Worm (Caenorhabditis elegans) whole organism, L1 larva: ENCODE measurements around the gene Y25C1A.14.

ENCODE experiments used
- C04F5.9 ChIP-seq: sonication (generic microtip); optimal IDR thresholded peaks from 2 replicates; lab custom pipeline; 2016; ENCODE audit warnings: missing genetic modification characterization, missing compliant biosample characterization
- C34B4.2 ChIP-seq: sonication (generic microtip); optimal IDR thresholded peaks from 2 replicates; lab custom pipeline; 2017; ENCODE audit warnings: mild to moderate bottlenecking, missing genetic modification characterization, missing compliant biosample characterization
- aly-2 ChIP-seq: fragments of 150-350 bp; optimal IDR thresholded peaks from 2 replicates; lab custom pipeline; 2014; ENCODE audit warnings: missing biosample characterization, missing genetic modification characterization
- ama-1 ChIP-seq: fragments of 150-350 bp; optimal IDR thresholded peaks from 2 replicates; lab custom pipeline; 2014
- ceh-8 ChIP-seq: fragments of 200-800 bp; sonication (Bioruptor generic); optimal IDR thresholded peaks from 2 replicates; lab custom pipeline; 2018; ENCODE audit warnings: mild to moderate bottlenecking, missing genetic modification characterization, moderate library complexity, missing compliant biosample characterization
- ceh-82 ChIP-seq, 3 experiments: fragments of 150-350 bp in 1 of 3; sonication (generic microtip) in 2 of 3; optimal IDR thresholded peaks; 2 replicates each; lab custom pipeline; 2014 to 2017; ENCODE audit warnings: missing biosample characterization in 3 of 3, missing genetic modification characterization in 3 of 3
- ceh-90 ChIP-seq: sonication (generic microtip); optimal IDR thresholded peaks from 2 replicates; lab custom pipeline; 2016; ENCODE audit warnings: missing genetic modification characterization, missing compliant biosample characterization
- dpl-1 ChIP-seq, 3 experiments: fragments of 150-350 bp in 2 of 3; sonication (generic microtip) in 1 of 3; optimal IDR thresholded peaks; 2 replicates each; lab custom pipeline; 2014 to 2017; ENCODE audit warnings: missing biosample characterization in 3 of 3, missing genetic modification characterization in 3 of 3, missing genetic modification reagents in 3 of 3
- dsc-1 ChIP-seq: sonication (generic microtip); optimal IDR thresholded peaks from 2 replicates; lab custom pipeline; 2016; ENCODE audit warnings: mild to moderate bottlenecking, missing genetic modification characterization, missing compliant biosample characterization
- efl-1 ChIP-seq, 4 experiments: fragments of 150-350 bp; optimal IDR thresholded peaks in 3 of 4; peaks in 1 of 4; 1 replicate in 1 of 4; 2 replicates in 3 of 4; lab custom pipeline; 2014; ENCODE audit warnings: missing biosample characterization in 2 of 4, missing genetic modification characterization in 2 of 4, missing genetic modification reagents in 2 of 4
- egl-13 ChIP-seq: sonication (generic microtip); optimal IDR thresholded peaks from 2 replicates; lab custom pipeline; 2016; ENCODE audit warnings: missing genotype, missing genetic modification reagents, missing genetic modification characterization, missing compliant biosample characterization
- egl-27 ChIP-seq, 2 experiments: fragments of 150-350 bp in 1 of 2; sonication (generic microtip); optimal IDR thresholded peaks; 3 replicates each; lab custom pipeline; 2017 to 2018; ENCODE audit warnings: missing biosample characterization in 2 of 2, missing genetic modification characterization in 2 of 2, missing genetic modification reagents in 2 of 2
- elt-2 ChIP-seq: sonication (generic microtip); optimal IDR thresholded peaks from 2 replicates; lab custom pipeline; 2016; ENCODE audit warnings: missing genetic modification characterization, mild to moderate bottlenecking, inconsistent platforms, missing compliant biosample characterization, missing genetic modification reagents
- ets-5 ChIP-seq: fragments of 200-800 bp; sonication (Bioruptor generic); IDR thresholded peaks from 2 replicates; pipeline ENCODE4 v1.3.6; 2022; ENCODE audit warnings: missing genetic modification characterization, missing compliant biosample characterization
- fkh-4 ChIP-seq: sonication (generic microtip); optimal IDR thresholded peaks from 2 replicates; lab custom pipeline; 2016; ENCODE audit warnings: missing compliant biosample characterization, missing genetic modification characterization, borderline replicate concordance
- fkh-8 ChIP-seq: sonication (generic microtip); optimal IDR thresholded peaks from 2 replicates; lab custom pipeline; 2016; ENCODE audit warnings: mild to moderate bottlenecking, missing genetic modification characterization, missing compliant biosample characterization
- fos-1 ChIP-seq: fragments of 150-350 bp; optimal IDR thresholded peaks from 2 replicates; lab custom pipeline; 2014; ENCODE audit warnings: missing biosample characterization, missing genetic modification characterization
- hlh-4 ChIP-seq: sonication (generic microtip); optimal IDR thresholded peaks from 2 replicates; lab custom pipeline; 2016; ENCODE audit warnings: mild to moderate bottlenecking, missing genetic modification characterization, missing compliant biosample characterization
- isw-1 ChIP-seq: fragments of 200-800 bp; sonication (Bioruptor generic); IDR thresholded peaks from 2 replicates; pipeline ENCODE4 v1.3.6; 2022; ENCODE audit warnings: missing genetic modification characterization, missing compliant biosample characterization
- lin-13 ChIP-seq: fragments of 150-350 bp; optimal IDR thresholded peaks from 2 replicates; lab custom pipeline; 2014; ENCODE audit warnings: missing biosample characterization, missing genetic modification reagents, missing genetic modification characterization
- lin-14 ChIP-seq: fragments of 200-800 bp; sonication (Bioruptor generic); optimal IDR thresholded peaks from 2 replicates; lab custom pipeline; 2018; ENCODE audit warnings: mild to moderate bottlenecking, missing genetic modification characterization, moderate library complexity, missing compliant biosample characterization
- lin-35 ChIP-seq, 2 experiments: fragments of 150-350 bp; optimal IDR thresholded peaks; 2 replicates each; lab custom pipeline; 2014; ENCODE audit warnings: missing biosample characterization in 2 of 2, missing genetic modification characterization in 2 of 2, missing genetic modification reagents in 2 of 2
- mdl-1 ChIP-seq, 2 experiments: fragments of 150-350 bp; optimal IDR thresholded peaks; 2 replicates each; lab custom pipeline; 2014 to 2017; ENCODE audit warnings: missing biosample characterization in 2 of 2, missing genetic modification characterization in 2 of 2, inconsistent platforms in 1 of 2
- mep-1 ChIP-seq: fragments of 150-350 bp; optimal IDR thresholded peaks from 2 replicates; lab custom pipeline; 2014; ENCODE audit warnings: missing biosample characterization, missing genetic modification characterization
- nhr-11 ChIP-seq: fragments of 150-350 bp; optimal IDR thresholded peaks from 2 replicates; lab custom pipeline; 2014; ENCODE audit warnings: missing biosample characterization, missing genetic modification characterization
- nhr-12 ChIP-seq: sonication (generic microtip); optimal IDR thresholded peaks from 2 replicates; lab custom pipeline; 2017; ENCODE audit warnings: missing biosample characterization, missing genetic modification characterization
- nhr-20 ChIP-seq: sonication (generic microtip); optimal IDR thresholded peaks from 2 replicates; lab custom pipeline; 2016; ENCODE audit warnings: mild to moderate bottlenecking, missing genetic modification characterization, missing compliant biosample characterization
- nhr-237 ChIP-seq: fragments of 150-350 bp; optimal IDR thresholded peaks from 2 replicates; lab custom pipeline; 2014; ENCODE audit warnings: missing biosample characterization, missing genetic modification characterization
- nhr-28 ChIP-seq: fragments of 150-350 bp; optimal IDR thresholded peaks from 2 replicates; lab custom pipeline; 2014; ENCODE audit warnings: missing biosample characterization, missing genetic modification characterization
- nhr-47 ChIP-seq: sonication (generic microtip); optimal IDR thresholded peaks from 2 replicates; lab custom pipeline; 2016; ENCODE audit warnings: mild to moderate bottlenecking, missing genetic modification characterization, moderate library complexity, missing compliant biosample characterization
- nhr-77 ChIP-seq: fragments of 150-350 bp; optimal IDR thresholded peaks from 2 replicates; lab custom pipeline; 2014; ENCODE audit warnings: missing biosample characterization, missing genetic modification characterization
- nhr-84 ChIP-seq: sonication (generic microtip); optimal IDR thresholded peaks from 2 replicates; lab custom pipeline; 2017; ENCODE audit warnings: missing biosample characterization, missing genetic modification characterization
- nhr-90 ChIP-seq: sonication (generic microtip); optimal IDR thresholded peaks from 2 replicates; lab custom pipeline; 2016; ENCODE audit warnings: mild to moderate bottlenecking, missing genetic modification characterization, missing compliant biosample characterization; ENCODE audit not compliant: poor library complexity
- pax-3 ChIP-seq: fragments of 200-800 bp; sonication (Bioruptor generic); optimal IDR thresholded peaks from 2 replicates; lab custom pipeline; 2018; ENCODE audit warnings: mild to moderate bottlenecking, missing genetic modification characterization, moderate library complexity, missing compliant biosample characterization
- pqm-1 ChIP-seq: sonication (generic microtip); optimal IDR thresholded peaks from 3 replicates; lab custom pipeline; 2017; ENCODE audit warnings: missing biosample characterization, missing genetic modification characterization
- rnt-1 ChIP-seq: sonication (generic microtip); optimal IDR thresholded peaks from 2 replicates; lab custom pipeline; 2016; ENCODE audit warnings: mild to moderate bottlenecking, missing genetic modification characterization, moderate library complexity, missing compliant biosample characterization
- skn-1 ChIP-seq: fragments of 150-350 bp; optimal IDR thresholded peaks from 2 replicates; lab custom pipeline; 2014; ENCODE audit warnings: missing biosample characterization, missing genetic modification characterization
- snu-23 ChIP-seq: sonication (generic microtip); optimal IDR thresholded peaks from 2 replicates; lab custom pipeline; 2016; ENCODE audit warnings: missing genetic modification characterization, missing compliant biosample characterization
- sptf-1 ChIP-seq: fragments of 150-350 bp; optimal IDR thresholded peaks from 2 replicates; lab custom pipeline; 2014; ENCODE audit warnings: missing biosample characterization, missing genetic modification characterization
- sup-37 ChIP-seq: fragments of 200-800 bp; sonication (Bioruptor generic); optimal IDR thresholded peaks from 2 replicates; lab custom pipeline; 2018; ENCODE audit warnings: mild to moderate bottlenecking, missing genetic modification characterization, missing compliant biosample characterization
- swsn-7 ChIP-seq: sonication (generic microtip); optimal IDR thresholded peaks from 2 replicates; lab custom pipeline; 2016; ENCODE audit warnings: missing genetic modification characterization, missing compliant biosample characterization
- tbx-2 ChIP-seq: sonication (generic microtip); optimal IDR thresholded peaks from 2 replicates; lab custom pipeline; 2016; ENCODE audit warnings: missing genetic modification characterization, missing compliant biosample characterization
- unc-62 ChIP-seq: fragments of 150-350 bp; optimal IDR thresholded peaks from 2 replicates; lab custom pipeline; 2014; ENCODE audit warnings: missing biosample characterization, missing genetic modification reagents, missing genetic modification characterization
- unc-98 ChIP-seq: fragments of 200-800 bp; sonication (Bioruptor generic); IDR thresholded peaks from 2 replicates; pipeline ENCODE4 v1.3.6; 2022; ENCODE audit warnings: missing genetic modification characterization, missing compliant biosample characterization
- vab-15 ChIP-seq: sonication (generic microtip); optimal IDR thresholded peaks from 2 replicates; lab custom pipeline; 2017; ENCODE audit warnings: missing genotype, mild to moderate bottlenecking, missing genetic modification characterization, missing compliant biosample characterization
- zip-4 ChIP-seq: fragments of 200-800 bp; sonication (Bioruptor generic); optimal IDR thresholded peaks from 2 replicates; lab custom pipeline; 2018; ENCODE audit warnings: mild to moderate bottlenecking, missing genetic modification characterization, moderate library complexity, missing compliant biosample characterization
- ztf-4 ChIP-seq: fragments of 150-350 bp; optimal IDR thresholded peaks from 2 replicates; lab custom pipeline; 2014; ENCODE audit warnings: missing biosample characterization, missing genetic modification characterization

The Y25C1A.14 gene

ce11 chrII:3056266-3056872, 40.4 kb downstream of the Y25C1A.14 start, which contains the start of gene lin-8:
lin-8 (plus strand) TSS chrII:3056822.
- TF ChIP-seq lin-14 (GFP tag; lab: Kevin White, UChicago) (no peak), fkh-8 (tag; lab: Kevin White, UChicago) (no peak)

- peak in 1 of 3 experiments; percentile 9 for TF ChIP-seq dpl-1 (GFP tag; optimal IDR thresholded peaks at IDR 0.05; lab: Kevin White, UChicago)
- peak; percentile 20 for TF ChIP-seq snu-23 (GFP tag; lab: Kevin White, UChicago)
- TF ChIP-seq sptf-1 (tag; lab: Kevin White, UChicago), result no peak
- no peak for TF ChIP-seq unc-62
- peak in 1 of 3 experiments; percentile 49 for TF ChIP-seq ceh-82 (tag; optimal IDR thresholded peaks at IDR 0.05; lab: Kevin White, UChicago)
- TF ChIP-seq lin-35 (GFP tag; optimal IDR thresholded peaks at IDR 0.05; lab: Kevin White, UChicago), result peak; percentile 20 to 22
- TF ChIP-seq pqm-1 (tag; lab: Kevin White, UChicago), result no peak
- no peak for TF ChIP-seq zip-4 (GFP tag; lab: Kevin White, UChicago)
- TF ChIP-seq C34B4.2 (tag; lab: Kevin White, UChicago), result no peak
- TF ChIP-seq tbx-2 (tag; lab: Kevin White, UChicago), result no peak
- peak; percentile 9 for TF ChIP-seq dsc-1
- no peak for TF ChIP-seq fkh-4 (tag; lab: Kevin White, UChicago)
- no peak for TF ChIP-seq nhr-11 (tag; lab: Kevin White, UChicago)
- TF ChIP-seq hlh-4 (tag; lab: Kevin White, UChicago), result no peak
- TF ChIP-seq mep-1 (tag; lab: Kevin White, UChicago), result peak; percentile 33
- TF ChIP-seq lin-14 (GFP tag; lab: Kevin White, UChicago), result peak; percentile 73
- TF ChIP-seq skn-1 (tag; lab: Kevin White, UChicago), result peak; percentile 17
- no peak for TF ChIP-seq egl-13
- TF ChIP-seq rnt-1 (tag; lab: Kevin White, UChicago), result peak; percentile 24
- no peak for TF ChIP-seq elt-2 (tag; lab: Kevin White, UChicago)
- TF ChIP-seq ama-1, result no peak
- peak; percentile 27 for TF ChIP-seq nhr-47 (tag; lab: Kevin White, UChicago)
- TF ChIP-seq ceh-8 (GFP tag; lab: Kevin White, UChicago), result no peak
Measured at ce11 chrII:3055531-3055930, 41.2 kb downstream of the Y25C1A.14 start.

- TF ChIP-seq isw-1 (GFP tag; lab: Robert Waterston, UW) (no peak), lin-14 (GFP tag; lab: Kevin White, UChicago) (peak; percentile 67), nhr-77 (no peak), dpl-1 (GFP tag; optimal IDR thresholded peaks at IDR 0.05; lab: Kevin White, UChicago) (peak in 1 of 3 experiments; percentile 5), ztf-4 (no peak), egl-27 (tag; optimal IDR thresholded peaks at IDR 0.05; lab: Kevin White, UChicago) (no peak), swsn-7 (tag; lab: Kevin White, UChicago) (peak; percentile 39), unc-62 (no peak), lin-35 (GFP tag; optimal IDR thresholded peaks at IDR 0.05; lab: Kevin White, UChicago) (peak in 1 of 2 experiments; percentile 17), ets-5 (GFP tag; lab: Robert Waterston, UW) (no peak), elt-2 (tag; lab: Kevin White, UChicago) (no peak), nhr-84 (tag; lab: Kevin White, UChicago) (no peak), mdl-1 (tag; optimal IDR thresholded peaks at IDR 0.05; lab: Kevin White, UChicago) (no peak), ceh-82 (tag; optimal IDR thresholded peaks at IDR 0.05; lab: Kevin White, UChicago) (peak in 1 of 3 experiments; percentile 28), lin-13 (GFP tag; lab: Kevin White, UChicago) (no peak), nhr-90 (tag; lab: Kevin White, UChicago) (no peak), nhr-237 (tag; lab: Kevin White, UChicago) (no peak), nhr-12 (tag; lab: Kevin White, UChicago) (no peak), hlh-4 (tag; lab: Kevin White, UChicago) (no peak), fos-1 (tag; lab: Kevin White, UChicago) (no peak), sup-37 (GFP tag; lab: Kevin White, UChicago) (no peak), aly-2 (no peak), nhr-28 (tag; lab: Kevin White, UChicago) (no peak), efl-1 (optimal IDR thresholded peaks at IDR 0.05; lab: Kevin White, UChicago) (peak; percentile 15 to 17), efl-1 (GFP tag; optimal IDR thresholded peaks at IDR 0.05 in 1 of 2; lab: Kevin White, UChicago) (peak in 1 of 2 experiments; percentile 82), nhr-20 (tag; lab: Kevin White, UChicago) (peak; percentile 33), vab-15 (tag; lab: Kevin White, UChicago) (no peak), sptf-1 (tag; lab: Kevin White, UChicago) (no peak), pax-3 (tag; lab: Kevin White, UChicago) (no peak), C04F5.9 (tag; lab: Kevin White, UChicago) (peak; percentile 11), ceh-90 (tag; lab: Kevin White, UChicago) (no peak), unc-98 (GFP tag; lab: Robert Waterston, UW) (no peak)
Measured at ce11 chrII:3054622-3055021, 42.1 kb downstream of the Y25C1A.14 start.
